Fruit fly (Drosophila melanogaster) whole organism, pupa: ENCODE measurements around the gene CG31832.

ENCODE experiments used
- CG14655 ChIP-seq: fragments of 200-800 bp; sonication (Bioruptor generic); optimal IDR thresholded peaks from 3 replicates; lab custom pipeline; 2017; ENCODE audit warnings: mild to moderate bottlenecking, missing biosample characterization, missing genetic modification reagents, missing genetic modification characterization
- CG9948 ChIP-seq: fragments of 200-800 bp; sonication (Bioruptor generic); optimal IDR thresholded peaks from 2 replicates; lab custom pipeline; 2018; ENCODE audit warnings: missing biosample characterization, mild to moderate bottlenecking, missing genetic modification characterization, moderate library complexity

DNA sequence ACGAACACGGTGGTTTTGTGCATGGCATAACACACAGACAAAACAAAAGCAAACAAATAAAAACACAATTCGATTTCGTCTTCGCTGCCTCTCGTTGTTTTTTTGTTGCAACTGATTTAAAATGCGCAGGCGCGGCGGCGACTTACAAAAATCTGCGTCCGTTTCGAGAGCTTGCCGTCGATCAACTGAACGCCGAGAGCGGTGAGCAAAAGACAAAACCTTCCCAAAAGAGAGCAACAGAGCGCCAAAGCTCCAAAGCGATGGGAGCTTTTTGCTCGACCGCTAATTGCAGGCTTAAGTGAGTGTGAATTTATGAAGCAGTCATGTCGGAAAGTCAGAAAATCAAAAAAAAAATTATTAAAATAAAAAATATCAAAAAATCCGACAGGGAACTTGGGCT, 34.2 kb downstream of the CG31832 start, which contains the start of gene mol:
- TF ChIP-seq CG9948 (tag; lab: Kevin White, UChicago) (no peak), CG14655 (GFP tag; lab: Kevin White, UChicago) (no peak)
